Comparison of ENCODE assay signal across 1 fruit fly cellular context in the genomic region with DNA sequence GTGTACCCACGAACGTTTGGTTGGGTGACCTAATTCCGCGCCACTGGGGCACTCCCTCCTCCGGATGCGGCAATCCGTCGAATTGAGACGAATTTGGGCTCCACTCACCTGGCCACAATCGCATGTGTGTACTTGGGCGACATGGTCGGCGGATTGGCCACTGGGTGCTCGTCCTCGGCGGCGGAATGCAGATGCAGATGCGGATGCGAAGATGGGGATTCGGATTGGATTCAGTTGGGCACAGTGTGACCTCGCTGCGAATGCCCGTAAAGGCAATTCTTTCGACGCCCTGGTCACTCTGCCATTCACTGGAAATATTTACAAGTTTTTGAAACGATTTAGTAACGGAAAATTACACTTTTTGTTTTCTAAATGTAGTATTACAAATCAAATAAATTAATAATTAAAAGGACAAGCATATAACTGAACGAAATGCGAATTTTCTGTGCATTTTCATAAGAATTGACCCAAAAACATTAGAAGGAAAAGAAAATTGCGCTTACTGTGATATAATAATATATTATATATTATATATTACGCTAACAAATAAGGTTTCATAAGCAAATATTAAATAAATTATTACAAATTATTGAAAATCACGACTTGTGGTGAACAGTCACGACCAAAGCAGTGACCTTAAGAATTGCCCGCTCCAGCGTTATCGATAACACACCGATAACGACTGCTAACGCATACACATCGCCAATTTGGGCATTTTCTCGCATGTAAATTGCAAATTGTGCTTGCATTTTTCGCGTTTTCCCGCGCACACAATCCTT.
TF ChIP-seq lines count a peak whose summit lies in the region.

Gene CG1622, plus strand, starts transcription at position 678 of the 779 bp plus-strand sequence.

TF ChIP-seq in whole organism, embryonic, 481 proteins besides CTCF, POLR2A, EP300 and RAD21 (continued from another document):
- peak; percentile 55 for TF ChIP-seq CG8924 (tag; optimal IDR thresholded peaks at IDR 0.05; lab: Kevin White, UChicago)
- TF ChIP-seq CG8359 (GFP tag; optimal IDR thresholded peaks at IDR 0.05; lab: Kevin White, UChicago; ENCODE audit: borderline replicate concordance): no peak
- peak; percentile 68 for TF ChIP-seq gfzf (GFP tag; optimal IDR thresholded peaks at IDR 0.05; lab: Kevin White, UChicago)
- TF ChIP-seq CG9932 (GFP tag; IDR thresholded peaks at IDR 0.05; lab: Robert Waterston, UW): peak; percentile 76
- TF ChIP-seq CG34224 (GFP tag; IDR thresholded peaks at IDR 0.05; lab: Robert Waterston, UW; ENCODE audit: partially characterized antibody): peak; percentile 41; the same call in 1 of the 3 replicates
- peak; percentile 45 for TF ChIP-seq CG13775 (GFP tag; optimal IDR thresholded peaks at IDR 0.05; lab: Kevin White, UChicago)
- TF ChIP-seq MESR4 (GFP tag; optimal IDR thresholded peaks at IDR 0.05; lab: Kevin White, UChicago): peak; percentile 95
- peak; percentile 39 for TF ChIP-seq Nf-YC (tag; optimal IDR thresholded peaks at IDR 0.05; lab: Kevin White, UChicago)
- peak; percentile 53 for TF ChIP-seq CG14710 (tag; optimal IDR thresholded peaks at IDR 0.05; lab: Kevin White, UChicago)
- TF ChIP-seq Elba2 (GFP tag; optimal IDR thresholded peaks at IDR 0.05; lab: Kevin White, UChicago): peak; percentile 48
- peak; percentile 80 for TF ChIP-seq CG31441 (GFP tag; IDR thresholded peaks at IDR 0.05; lab: Robert Waterston, UW)
- TF ChIP-seq lola (GFP tag; optimal IDR thresholded peaks at IDR 0.05; lab: Kevin White, UChicago): peak in 1 of 3 experiments; percentile 22
- TF ChIP-seq Meics (GFP tag; optimal IDR thresholded peaks at IDR 0.05; lab: Kevin White, UChicago): peak; percentile 17
- peak; percentile 76 for TF ChIP-seq Myb (GFP tag; optimal IDR thresholded peaks at IDR 0.05; lab: Kevin White, UChicago)
- TF ChIP-seq Hr3 (GFP tag; optimal IDR thresholded peaks at IDR 0.05; lab: Kevin White, UChicago): peak; percentile 38
- peak; percentile 9 for TF ChIP-seq CG17829 (tag; optimal IDR thresholded peaks at IDR 0.05; lab: Kevin White, UChicago)
- peak; percentile 33; the same call in 1 of the 3 replicates for TF ChIP-seq tgo (GFP tag; IDR thresholded peaks at IDR 0.05; lab: Robert Waterston, UW)
- no peak for TF ChIP-seq hkb (optimal IDR thresholded peaks at IDR 0.05; lab: Kevin White, UChicago)
- peak; percentile 13; the same call in 1 of the 2 replicates for TF ChIP-seq hkb (GFP tag; IDR thresholded peaks at IDR 0.05; lab: Robert Waterston, UW)
- peak; percentile 52 for TF ChIP-seq CG13424 (tag; optimal IDR thresholded peaks at IDR 0.05; lab: Kevin White, UChicago)
- TF ChIP-seq NFAT (GFP tag; IDR thresholded peaks at IDR 0.05; lab: Robert Waterston, UW): peak; percentile 71
- TF ChIP-seq gcm (GFP tag; optimal IDR thresholded peaks at IDR 0.05; lab: Kevin White, UChicago): peak; percentile 17
- TF ChIP-seq hb (GFP tag; IDR thresholded peaks at IDR 0.05; lab: Robert Waterston, UW; ENCODE audit: partially characterized antibody): no peak; the same call in 2 of the 3 replicates
- TF ChIP-seq CG10543 (GFP tag; optimal IDR thresholded peaks at IDR 0.05; lab: Kevin White, UChicago): peak; percentile 56
- peak; percentile 10 for TF ChIP-seq CG12155 (GFP tag; optimal IDR thresholded peaks at IDR 0.05; lab: Kevin White, UChicago)
- TF ChIP-seq CG3281 (GFP tag; optimal IDR thresholded peaks at IDR 0.05; lab: Kevin White, UChicago): peak; percentile 1
- 0 out of 2 replicates have a peak, but pooled peaks have one; percentile 21 for TF ChIP-seq al (GFP tag; IDR thresholded peaks at IDR 0.05; lab: Robert Waterston, UW)
- TF ChIP-seq CG18262 (tag; optimal IDR thresholded peaks at IDR 0.05; lab: Kevin White, UChicago): peak; percentile 40
- no peak for TF ChIP-seq CG12744 (GFP tag; optimal IDR thresholded peaks at IDR 0.05; lab: Kevin White, UChicago)
- TF ChIP-seq CG30403 (GFP tag; optimal IDR thresholded peaks at IDR 0.05; lab: Kevin White, UChicago): peak; percentile 31
- TF ChIP-seq B-H2 (GFP tag; optimal IDR thresholded peaks at IDR 0.05; lab: Kevin White, UChicago): no peak
- no peak for TF ChIP-seq CG3847 (GFP tag; IDR thresholded peaks at IDR 0.05; lab: Robert Waterston, UW)
- peak; percentile 37 for TF ChIP-seq pzg (GFP tag; optimal IDR thresholded peaks at IDR 0.05; lab: Kevin White, UChicago)
- peak; percentile 50 for TF ChIP-seq CG30020 (tag; optimal IDR thresholded peaks at IDR 0.05; lab: Kevin White, UChicago)
- 0 out of 3 replicates have a peak, but pooled peaks have one; percentile 7 for TF ChIP-seq knrl (GFP tag; IDR thresholded peaks at IDR 0.05; lab: Robert Waterston, UW; ENCODE audit: partially characterized antibody)
- TF ChIP-seq insv (GFP tag; optimal IDR thresholded peaks at IDR 0.05; lab: Kevin White, UChicago): peak in 1 of 2 experiments; percentile 80
- TF ChIP-seq CG10267 (tag; optimal IDR thresholded peaks at IDR 0.05; lab: Kevin White, UChicago): peak; percentile 35
- TF ChIP-seq sens (GFP tag; lab: Kevin White, UChicago): peak; percentile 70
- TF ChIP-seq Sry-β (GFP tag; optimal IDR thresholded peaks at IDR 0.05; lab: Kevin White, UChicago): peak; percentile 51
- TF ChIP-seq vvl (GFP tag; IDR thresholded peaks at IDR 0.05; lab: Robert Waterston, UW): peak; percentile 52; the same call in 1 of the 2 replicates
- peak; percentile 38; the same call in 1 of the 2 replicates for TF ChIP-seq ranshi (GFP tag; IDR thresholded peaks at IDR 0.05; lab: Robert Waterston, UW)
- peak; percentile 13 for TF ChIP-seq Oli (tag; optimal IDR thresholded peaks at IDR 0.05; lab: Kevin White, UChicago)
- peak; percentile 53 for TF ChIP-seq CG4617 (GFP tag; optimal IDR thresholded peaks at IDR 0.05; lab: Kevin White, UChicago; ENCODE audit: borderline replicate concordance)
- TF ChIP-seq Scr (GFP tag; IDR thresholded peaks at IDR 0.05; lab: Robert Waterston, UW; ENCODE audit: partially characterized antibody): peak; percentile 23; the same call in 1 of the 2 replicates
- TF ChIP-seq mirr (GFP tag; optimal IDR thresholded peaks at IDR 0.05; lab: Kevin White, UChicago): no peak
- TF ChIP-seq sqz (GFP tag; optimal IDR thresholded peaks at IDR 0.05; lab: Kevin White, UChicago): peak; percentile 10
- TF ChIP-seq CG2116 (GFP tag; optimal IDR thresholded peaks at IDR 0.05; lab: Kevin White, UChicago): peak; percentile 58
- peak; percentile 97 for TF ChIP-seq CG10431 (GFP tag; optimal IDR thresholded peaks at IDR 0.05; lab: Kevin White, UChicago)
- peak; percentile 67 for TF ChIP-seq sob (GFP tag; IDR thresholded peaks at IDR 0.05; lab: Robert Waterston, UW)
- no peak for TF ChIP-seq ssp (GFP tag; IDR thresholded peaks at IDR 0.05; lab: Robert Waterston, UW)
- TF ChIP-seq trh (GFP tag; optimal IDR thresholded peaks at IDR 0.05; lab: Kevin White, UChicago): no peak
- peak; percentile 60; the same call in 2 of the 4 replicates for TF ChIP-seq Gug (GFP tag; IDR thresholded peaks at IDR 0.05; lab: Robert Waterston, UW)
- peak; percentile 47 for TF ChIP-seq nmo (GFP tag; optimal IDR thresholded peaks at IDR 0.05; lab: Kevin White, UChicago)
- no peak for TF ChIP-seq CG31365 (tag; optimal IDR thresholded peaks at IDR 0.05; lab: Kevin White, UChicago)
- TF ChIP-seq CoRest (tag; optimal IDR thresholded peaks at IDR 0.05; lab: Kevin White, UChicago): peak; percentile 66
- TF ChIP-seq grn (GFP tag; optimal IDR thresholded peaks at IDR 0.05; lab: Kevin White, UChicago): no peak
- TF ChIP-seq B-H1 (GFP tag; IDR thresholded peaks at IDR 0.05; lab: Robert Waterston, UW): peak; percentile 25; the same call in 1 of the 3 replicates
- peak; percentile 65 for TF ChIP-seq CG17361 (GFP tag; IDR thresholded peaks at IDR 0.05; lab: Robert Waterston, UW)
- TF ChIP-seq CG11695 (GFP tag; IDR thresholded peaks at IDR 0.05; lab: Robert Waterston, UW): no peak
- peak; percentile 47 for TF ChIP-seq BEAF-32 (GFP tag; optimal IDR thresholded peaks at IDR 0.05; lab: Kevin White, UChicago)
- peak; percentile 26 for TF ChIP-seq Lhr (GFP tag; optimal IDR thresholded peaks at IDR 0.05; lab: Kevin White, UChicago)
- TF ChIP-seq Med (GFP tag; lab: Kevin White, UChicago): peak; percentile 70
- peak; percentile 39 for TF ChIP-seq CG7556 (GFP tag; optimal IDR thresholded peaks at IDR 0.05; lab: Kevin White, UChicago)
- TF ChIP-seq CG15696 (tag; optimal IDR thresholded peaks at IDR 0.05; lab: Kevin White, UChicago): peak; percentile 9
- 0 out of 2 replicates have a peak, but pooled peaks have one; percentile 26 for TF ChIP-seq CG32772 (GFP tag; IDR thresholded peaks at IDR 0.05; lab: Robert Waterston, UW)
- TF ChIP-seq Stat92E (GFP tag; optimal IDR thresholded peaks at IDR 0.05; lab: Kevin White, UChicago): peak in 1 of 3 experiments; percentile 31
- TF ChIP-seq Nf-YB (GFP tag; optimal IDR thresholded peaks at IDR 0.05; lab: Kevin White, UChicago): peak; percentile 7
- peak; percentile 51 for TF ChIP-seq sug (tag; optimal IDR thresholded peaks at IDR 0.05; lab: Kevin White, UChicago)
- 0 out of 4 replicates have a peak, but pooled peaks have one; percentile 31 for TF ChIP-seq chinmo (GFP tag; IDR thresholded peaks at IDR 0.05; lab: Robert Waterston, UW; ENCODE audit: partially characterized antibody)
- peak; percentile 8 for TF ChIP-seq Fer3 (tag; optimal IDR thresholded peaks at IDR 0.05; lab: Kevin White, UChicago)
- TF ChIP-seq CG9215 (GFP tag; IDR thresholded peaks at IDR 0.05; lab: Robert Waterston, UW): peak; percentile 18; the same call in 1 of the 2 replicates
- no peak for TF ChIP-seq CG18476 (GFP tag; optimal IDR thresholded peaks at IDR 0.05; lab: Kevin White, UChicago)
- peak; percentile 42; the same call in 2 of the 3 replicates for TF ChIP-seq dysf (GFP tag; IDR thresholded peaks at IDR 0.05; lab: Robert Waterston, UW)
- peak; percentile 50; the same call in 1 of the 2 replicates for TF ChIP-seq amos (GFP tag; IDR thresholded peaks at IDR 0.05; lab: Robert Waterston, UW; ENCODE audit: partially characterized antibody)
- no peak for TF ChIP-seq prd (optimal IDR thresholded peaks at IDR 0.05; lab: Kevin White, UChicago)
- TF ChIP-seq prd (GFP tag; IDR thresholded peaks at IDR 0.05; lab: Robert Waterston, UW): peak; percentile 61; the same call in 2 of the 3 replicates
- peak; percentile 17 for TF ChIP-seq stwl (tag; optimal IDR thresholded peaks at IDR 0.05; lab: Kevin White, UChicago)
- TF ChIP-seq Ssrp (tag; optimal IDR thresholded peaks at IDR 0.05; lab: Kevin White, UChicago): peak; percentile 17
- TF ChIP-seq az2 (GFP tag; optimal IDR thresholded peaks at IDR 0.05; lab: Kevin White, UChicago): peak; percentile 27
- peak; percentile 18 for TF ChIP-seq CG17359 (tag; optimal IDR thresholded peaks at IDR 0.05; lab: Kevin White, UChicago)
- TF ChIP-seq E2f2 (GFP tag; IDR thresholded peaks at IDR 0.05; lab: Robert Waterston, UW): peak; percentile 28; the same call in 1 of the 2 replicates
- no peak for TF ChIP-seq nerfin-2 (GFP tag; IDR thresholded peaks at IDR 0.05; lab: Robert Waterston, UW; ENCODE audit: partially characterized antibody)
- TF ChIP-seq CG6272 (GFP tag; IDR thresholded peaks at IDR 0.05; lab: Robert Waterston, UW): 0 out of 2 replicates have a peak, but pooled peaks have one; percentile 21
- TF ChIP-seq CG16813 (GFP tag; IDR thresholded peaks at IDR 0.05; lab: Robert Waterston, UW; ENCODE audit: partially characterized antibody): peak; percentile 43; the same call in 1 of the 3 replicates
- TF ChIP-seq H15 (GFP tag; IDR thresholded peaks at IDR 0.05; lab: Robert Waterston, UW): no peak
- peak; percentile 81 for TF ChIP-seq Rfx (GFP tag; IDR thresholded peaks at IDR 0.05; lab: Robert Waterston, UW)
- TF ChIP-seq Chrac-16 (GFP tag; optimal IDR thresholded peaks at IDR 0.05; lab: Kevin White, UChicago): peak; percentile 17
- TF ChIP-seq unc-4 (GFP tag; IDR thresholded peaks at IDR 0.05; lab: Robert Waterston, UW; ENCODE audit: partially characterized antibody): peak; percentile 33
- peak; percentile 44; the same call in 1 of the 3 replicates for TF ChIP-seq CG34422 (GFP tag; IDR thresholded peaks at IDR 0.05; lab: Robert Waterston, UW)
- peak in 1 of 2 experiments; percentile 41 for TF ChIP-seq dpn (GFP tag; optimal IDR thresholded peaks at IDR 0.05; lab: Kevin White, UChicago)
- TF ChIP-seq HLH4C (GFP tag; IDR thresholded peaks at IDR 0.05; lab: Robert Waterston, UW; ENCODE audit: partially characterized antibody): 0 out of 3 replicates have a peak, but pooled peaks have one; percentile 13
- TF ChIP-seq CG7372 (GFP tag; IDR thresholded peaks at IDR 0.05; lab: Robert Waterston, UW): 0 out of 2 replicates have a peak, but pooled peaks have one; percentile 24
- peak; percentile 39; the same call in 1 of the 2 replicates for TF ChIP-seq bbx (GFP tag; IDR thresholded peaks at IDR 0.05; lab: Robert Waterston, UW; ENCODE audit: partially characterized antibody)
